Worm (Caenorhabditis elegans) whole organism, early embryonic: ENCODE measurements around the gene R02E12.5.

Experiments
- B0310.2 ChIP-seq: sonication (generic microtip); optimal IDR thresholded peaks from 2 replicates; lab custom pipeline; 2016; ENCODE audit warnings: mild to moderate bottlenecking, missing genetic modification characterization, missing compliant biosample characterization
- F13C5.2 ChIP-seq: sonication (generic microtip); optimal IDR thresholded peaks from 2 replicates; lab custom pipeline; 2017; ENCODE audit warnings: mild to moderate bottlenecking, missing genetic modification characterization, inconsistent platforms, missing compliant biosample characterization
- ama-1 ChIP-seq: fragments of 150-350 bp; optimal IDR thresholded peaks from 2 replicates; lab custom pipeline; 2014
- ceh-36 ChIP-seq: sonication (generic microtip); optimal IDR thresholded peaks from 2 replicates; lab custom pipeline; 2016; ENCODE audit warnings: missing genetic modification characterization, inconsistent platforms, missing compliant biosample characterization
- ets-7 ChIP-seq: sonication (generic microtip); optimal IDR thresholded peaks from 2 replicates; lab custom pipeline; 2016; ENCODE audit warnings: missing genotype, missing genetic modification characterization, missing compliant biosample characterization
- flt-1 ChIP-seq: fragments of 200-800 bp; sonication (Bioruptor generic); IDR thresholded peaks from 2 replicates; pipeline ENCODE4 v1.3.6; 2022; ENCODE audit warnings: missing genetic modification characterization, missing compliant biosample characterization
- hmbx-1 ChIP-seq: sonication (generic microtip); optimal IDR thresholded peaks from 2 replicates; lab custom pipeline; 2016; ENCODE audit warnings: mild to moderate bottlenecking, missing genetic modification characterization, missing compliant biosample characterization
- hmg-4 ChIP-seq: fragments of 200-800 bp; sonication (Bioruptor generic); optimal IDR thresholded peaks from 2 replicates; lab custom pipeline; 2018; ENCODE audit warnings: mild to moderate bottlenecking, missing genetic modification characterization, missing compliant biosample characterization
- hnd-1 ChIP-seq: sonication (generic microtip); optimal IDR thresholded peaks from 2 replicates; lab custom pipeline; 2016; ENCODE audit warnings: missing genetic modification characterization, missing compliant biosample characterization
- sea-1 ChIP-seq: fragments of 200-800 bp; sonication (Bioruptor generic); conservative IDR thresholded peaks from 2 replicates; pipeline ENCODE4 v1.3.6; 2022; ENCODE audit warnings: missing genetic modification characterization, missing compliant biosample characterization
- tbx-11 ChIP-seq: fragments of 200-800 bp; sonication (Bioruptor generic); IDR thresholded peaks from 2 replicates; pipeline ENCODE4 v1.3.6; 2022; ENCODE audit warnings: missing genetic modification characterization, missing compliant biosample characterization

ce11 chrX:3990941-3991340 lies 6.2 kb upstream of the R02E12.5 start:
- TF ChIP-seq flt-1 (no peak), F13C5.2 (tag; lab: Kevin White, UChicago) (no peak), ama-1 (no peak), tbx-11 (GFP tag; lab: Robert Waterston, UW) (no peak), hmg-4 (GFP tag; lab: Kevin White, UChicago) (no peak), ceh-36 (tag; lab: Kevin White, UChicago) (no peak), ets-7 (tag; lab: Kevin White, UChicago) (no peak), sea-1 (no peak), hmbx-1 (tag; lab: Kevin White, UChicago) (no peak), hnd-1 (tag; lab: Kevin White, UChicago) (no peak), B0310.2 (tag; lab: Kevin White, UChicago) (no peak)
